Worm (Caenorhabditis elegans): ENCODE measurements around the gene gly-9.

DNA sequence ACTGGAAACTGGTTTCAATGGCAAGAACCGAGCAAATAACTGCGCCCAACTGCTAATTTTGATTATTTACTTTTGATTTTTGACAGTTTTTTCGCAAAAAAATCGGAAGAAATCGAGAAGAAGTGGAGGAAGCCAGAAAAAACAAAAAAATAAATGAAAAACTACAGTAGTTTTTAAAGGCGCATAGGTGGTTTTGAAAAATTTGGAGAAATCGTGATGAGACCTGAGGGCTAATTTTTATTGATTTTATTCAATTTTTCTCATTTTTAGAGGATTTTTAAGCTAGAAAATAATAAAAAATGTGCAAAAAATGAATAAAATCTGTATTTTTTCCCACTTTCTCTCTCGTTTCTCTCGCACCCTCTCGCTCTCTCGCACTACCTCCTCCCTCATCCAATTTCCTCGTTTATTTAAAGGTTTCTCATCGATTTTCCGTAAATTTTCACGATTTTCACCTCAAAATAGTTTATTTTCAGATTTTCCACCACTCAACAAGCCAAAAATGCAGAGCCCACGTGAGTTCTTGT, 15.7 kb downstream of the gly-9 start, which contains the start of gene Y47D3A.20:
- no peak for TF ChIP-seq T07F8.4 (tag; optimal IDR thresholded peaks at IDR 0.05)
- no peak for TF ChIP-seq dpl-1 (GFP tag; optimal IDR thresholded peaks at IDR 0.05)
- TF ChIP-seq T26A5.8 (tag; optimal IDR thresholded peaks at IDR 0.05) = no peak
- TF ChIP-seq B0019.2 (GFP tag; conservative IDR thresholded peaks at IDR 0.05) = no peak
- TF ChIP-seq ztf-18 (tag; optimal IDR thresholded peaks at IDR 0.05) = no peak
